Worm (Caenorhabditis elegans): ENCODE measurements around the gene taf-3.

taf-3 gene

DNA sequence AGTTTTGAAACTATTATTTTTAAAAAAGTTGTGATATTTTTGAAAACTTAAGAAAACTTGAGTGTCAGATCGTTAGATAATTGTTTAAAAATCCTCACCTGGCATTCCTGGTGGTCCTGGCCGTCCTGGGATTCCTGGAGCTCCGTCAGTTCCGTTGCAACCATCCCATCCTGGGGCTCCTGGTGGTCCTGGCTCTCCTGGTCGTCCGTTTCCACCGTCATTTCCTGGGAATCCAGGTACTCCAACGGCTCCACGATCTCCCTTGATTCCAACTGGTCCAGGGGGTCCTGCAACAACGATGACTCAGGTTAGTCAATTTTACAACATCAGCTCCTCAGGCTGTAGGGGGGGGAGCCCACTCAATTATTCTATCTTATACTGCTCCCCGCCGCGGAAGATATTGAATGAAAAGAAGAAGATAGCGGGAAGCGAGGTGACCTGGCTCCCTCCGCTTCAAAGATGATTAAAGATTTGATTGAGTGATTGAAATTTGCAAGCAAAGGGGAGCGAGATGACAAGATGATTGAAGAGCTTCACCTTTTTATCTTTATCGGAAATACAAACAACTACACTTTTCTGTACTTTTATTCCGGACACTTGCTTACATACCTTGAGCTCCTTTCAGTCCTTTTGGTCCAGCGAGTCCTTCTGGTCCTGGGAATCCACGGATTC is 55.6 kb downstream of the taf-3 start:
- TF ChIP-seq ceh-28 (tag; optimal IDR thresholded peaks at IDR 0.05): no peak
- TF ChIP-seq ztf-4 (tag; optimal IDR thresholded peaks at IDR 0.05): no peak
- TF ChIP-seq ceh-82 (tag; optimal IDR thresholded peaks at IDR 0.05): no peak

DNA sequence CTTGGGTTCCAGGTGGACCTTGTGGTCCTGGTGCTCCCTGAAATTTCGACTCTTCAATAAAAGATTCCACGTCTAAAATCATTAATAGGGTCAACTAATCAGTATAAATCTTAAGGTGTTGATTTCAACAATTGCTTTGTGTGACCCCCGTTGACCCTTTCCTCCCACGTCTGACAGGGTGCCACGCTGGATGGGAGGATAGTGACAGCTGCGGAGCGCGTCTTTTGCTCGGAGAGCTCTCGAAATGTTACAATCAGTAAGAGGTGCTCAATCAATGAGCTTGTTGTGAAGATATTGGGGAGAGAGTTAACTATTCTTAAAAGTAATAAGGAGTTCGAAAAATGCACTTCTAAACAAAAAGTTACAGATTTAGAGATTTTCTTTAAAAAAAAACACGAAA is 56.1 kb downstream of the taf-3 start:
- TF ChIP-seq zag-1 (tag; optimal IDR thresholded peaks at IDR 0.05) (no peak), nhr-11 (tag; optimal IDR thresholded peaks at IDR 0.05) (no peak), ceh-16 (tag; optimal IDR thresholded peaks at IDR 0.05) (no peak), pqm-1 (tag; optimal IDR thresholded peaks at IDR 0.05) (no peak), fos-1 (tag; optimal IDR thresholded peaks at IDR 0.05) (no peak), elt-3 (tag; optimal IDR thresholded peaks at IDR 0.05) (no peak), fkh-2 (tag; optimal IDR thresholded peaks at IDR 0.05) (no peak), nhr-28 (tag; optimal IDR thresholded peaks at IDR 0.05) (no peak), nhr-77 (tag; optimal IDR thresholded peaks at IDR 0.05) (no peak), daf-12 (tag; optimal IDR thresholded peaks at IDR 0.05) (no peak), lsy-12 (tag; optimal IDR thresholded peaks at IDR 0.05) (no peak), skn-1 (tag; optimal IDR thresholded peaks at IDR 0.05) (no peak), nhr-23 (tag; optimal IDR thresholded peaks at IDR 0.05) (no peak), elt-1 (tag; optimal IDR thresholded peaks at IDR 0.05) (no peak), hmg-11 (tag; optimal IDR thresholded peaks at IDR 0.05) (no peak), nhr-43 (tag; optimal IDR thresholded peaks at IDR 0.05; ENCODE audit: poor library complexity, severe bottlenecking) (no peak), nhr-25 (tag; optimal IDR thresholded peaks at IDR 0.05) (no peak)

DNA sequence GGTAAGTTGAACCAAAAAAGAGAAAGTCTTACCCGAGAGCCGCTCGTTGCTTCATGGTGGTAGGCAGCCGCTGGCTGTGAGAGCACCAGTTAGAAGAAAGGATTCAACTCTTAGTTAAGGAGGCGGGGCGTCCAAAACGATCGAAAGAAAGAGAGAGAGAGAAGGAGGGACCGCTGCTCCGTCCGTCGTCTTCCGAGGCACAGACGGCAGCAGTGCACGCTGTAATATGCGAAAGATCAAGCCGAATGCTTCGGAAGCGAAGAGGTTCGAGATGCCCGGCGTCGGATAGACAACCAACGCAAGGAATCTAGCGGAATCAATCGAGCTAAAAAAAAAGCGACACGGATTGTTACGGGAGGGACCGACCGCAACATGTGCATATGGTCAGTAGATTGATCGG is 57.0 kb downstream of the taf-3 start, which contains the start of gene let-2:
Gene let-2 (minus strand): TSS at position 68 of the 400 bp plus-strand sequence.
- TF ChIP-seq elt-1 (tag; optimal IDR thresholded peaks at IDR 0.05): no peak
- no peak for TF ChIP-seq mml-1 (tag; optimal IDR thresholded peaks at IDR 0.05)

DNA sequence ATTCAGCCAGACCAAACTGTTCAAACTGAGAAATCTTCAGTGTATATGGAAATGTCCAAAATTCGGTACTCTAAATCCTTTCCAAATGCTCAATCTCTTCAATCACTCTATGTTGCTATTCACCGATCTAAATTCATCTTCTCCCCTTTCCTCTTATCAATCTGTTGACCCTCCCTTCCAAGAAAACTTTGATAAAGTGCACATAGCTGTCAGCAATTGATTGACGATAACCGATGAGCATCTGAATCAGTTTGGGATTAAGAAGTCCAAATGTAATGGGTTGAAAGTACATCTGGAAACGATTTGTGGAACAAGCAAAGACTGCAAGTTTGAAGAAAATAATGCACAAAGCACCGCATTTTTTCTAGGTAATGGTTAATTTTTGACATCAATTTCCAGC is 57.7 kb downstream of the taf-3 start:
- TF ChIP-seq R02D3.7 (tag; optimal IDR thresholded peaks at IDR 0.05): no peak
- no peak for TF ChIP-seq nhr-76 (tag; optimal IDR thresholded peaks at IDR 0.05)
- no peak for TF ChIP-seq mdl-1 (tag; optimal IDR thresholded peaks at IDR 0.05)
- no peak for TF ChIP-seq nhr-11 (tag; optimal IDR thresholded peaks at IDR 0.05)
- no peak for TF ChIP-seq sea-2 (GFP tag; optimal IDR thresholded peaks at IDR 0.05)
- TF ChIP-seq ceh-82 (tag; optimal IDR thresholded peaks at IDR 0.05): no peak
- no peak for TF ChIP-seq hmg-11 (tag; optimal IDR thresholded peaks at IDR 0.05)
- TF ChIP-seq egl-5 (tag; optimal IDR thresholded peaks at IDR 0.05): no peak
- TF ChIP-seq nhr-77 (tag; optimal IDR thresholded peaks at IDR 0.05): no peak
- TF ChIP-seq elt-3 (tag; optimal IDR thresholded peaks at IDR 0.05): no peak
- no peak for TF ChIP-seq ceh-28 (tag; optimal IDR thresholded peaks at IDR 0.05)
- TF ChIP-seq aly-2 (tag; optimal IDR thresholded peaks at IDR 0.05): no peak
- TF ChIP-seq unc-62 (GFP tag; optimal IDR thresholded peaks at IDR 0.05): no peak

DNA sequence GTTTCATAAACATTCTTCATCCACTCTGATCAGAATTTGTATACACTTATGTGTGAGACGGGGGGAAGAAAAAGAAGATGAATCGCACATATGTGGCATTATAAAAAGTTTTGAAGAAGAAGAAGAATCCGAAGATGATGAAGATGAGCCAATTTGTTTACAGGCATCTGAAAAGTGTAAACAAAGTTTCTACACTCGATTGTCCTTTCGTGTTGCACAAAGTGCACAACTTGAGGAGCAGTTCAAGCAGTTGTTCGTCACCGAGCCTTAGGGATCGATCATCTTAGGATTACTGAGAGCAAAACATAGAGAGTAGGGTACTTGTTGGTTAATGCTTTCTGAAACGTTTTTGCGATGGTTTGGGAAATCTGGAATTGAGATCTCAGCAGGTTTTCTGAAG is 58.9 kb downstream of the taf-3 start:
- no peak for TF ChIP-seq fos-1 (tag; optimal IDR thresholded peaks at IDR 0.05)
- peak; percentile 68 for TF ChIP-seq fkh-2 (tag; optimal IDR thresholded peaks at IDR 0.05)

DNA sequence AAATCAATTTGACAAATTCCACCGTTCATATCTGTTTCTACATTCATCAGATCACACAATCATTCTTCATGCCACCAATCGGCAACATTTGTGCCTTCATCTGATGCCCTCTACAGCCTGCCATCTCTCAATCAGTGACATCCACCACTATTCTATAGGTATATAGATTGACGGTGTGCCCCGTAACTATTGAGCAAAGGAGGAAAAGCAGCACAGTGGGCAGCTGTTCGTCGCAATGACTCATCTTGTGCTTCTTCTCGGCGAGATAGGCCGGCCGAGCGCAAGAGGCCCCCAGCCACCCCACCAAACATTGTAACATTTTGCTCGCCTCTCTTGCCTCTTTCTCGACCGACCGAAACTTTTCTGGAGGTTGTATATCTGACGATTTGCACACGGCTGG is 59.9 kb downstream of the taf-3 start:
- TF ChIP-seq egl-5 (tag; optimal IDR thresholded peaks at IDR 0.05): peak; percentile 0
- no peak for TF ChIP-seq sea-2 (GFP tag; optimal IDR thresholded peaks at IDR 0.05)
- TF ChIP-seq mdl-1 (tag; optimal IDR thresholded peaks at IDR 0.05): no peak
- peak; percentile 65 for TF ChIP-seq nfya-1 (tag; optimal IDR thresholded peaks at IDR 0.05; ENCODE audit: insufficient read depth)

Measured in whole organism, L3 larva.